Worm (Caenorhabditis elegans): ENCODE measurements around the gene T04C9.3.

The T04C9.3 gene

ce11 chrIII:5961560-5961959 is 23.9 kb upstream of the T04C9.3 start:
- TF ChIP-seq cog-1 (tag; optimal IDR thresholded peaks at IDR 0.05) (no peak), ztf-23 (GFP tag; IDR thresholded peaks at IDR 0.05) (no peak), T22C8.4 (GFP tag; IDR thresholded peaks at IDR 0.05) (no peak), med-1 (GFP tag; optimal IDR thresholded peaks at IDR 0.05; ENCODE audit: insufficient read depth) (no peak), klf-2 (GFP tag; conservative IDR thresholded peaks at IDR 0.05) (no peak), flt-1 (GFP tag; IDR thresholded peaks at IDR 0.05) (no peak), ref-1 (GFP tag; conservative IDR thresholded peaks at IDR 0.05) (no peak), ztf-29 (GFP tag; IDR thresholded peaks at IDR 0.05) (no peak)

- no peak for TF ChIP-seq flt-1 (GFP tag; IDR thresholded peaks at IDR 0.05)
- no peak for TF ChIP-seq klf-2 (GFP tag; conservative IDR thresholded peaks at IDR 0.05)
- TF ChIP-seq tab-1 (GFP tag; IDR thresholded peaks at IDR 0.05) = no peak
- no peak for TF ChIP-seq med-1 (GFP tag; optimal IDR thresholded peaks at IDR 0.05; ENCODE audit: insufficient read depth)
- no peak for TF ChIP-seq ztf-23 (GFP tag; IDR thresholded peaks at IDR 0.05)
- TF ChIP-seq ref-1 (GFP tag; conservative IDR thresholded peaks at IDR 0.05) = no peak
- no peak for TF ChIP-seq cog-1 (tag; optimal IDR thresholded peaks at IDR 0.05)
- no peak for TF ChIP-seq T22C8.4 (GFP tag; IDR thresholded peaks at IDR 0.05)
- TF ChIP-seq ztf-29 (GFP tag; IDR thresholded peaks at IDR 0.05) = no peak
Observed at ce11 chrIII:5964058-5964632, 21.3 kb upstream of the T04C9.3 start.

ce11 chrIII:5965368-5965767 is 20.1 kb upstream of the T04C9.3 start:
- TF ChIP-seq med-1 (GFP tag; optimal IDR thresholded peaks at IDR 0.05; ENCODE audit: insufficient read depth) = no peak

- TF ChIP-seq med-1 (GFP tag; optimal IDR thresholded peaks at IDR 0.05; ENCODE audit: insufficient read depth) = no peak
- TF ChIP-seq tab-1 (GFP tag; IDR thresholded peaks at IDR 0.05) = no peak
- no peak for TF ChIP-seq klf-2 (GFP tag; conservative IDR thresholded peaks at IDR 0.05)
- no peak for TF ChIP-seq cog-1 (tag; optimal IDR thresholded peaks at IDR 0.05)
- TF ChIP-seq ztf-23 (GFP tag; IDR thresholded peaks at IDR 0.05) = no peak
- no peak for TF ChIP-seq T22C8.4 (GFP tag; IDR thresholded peaks at IDR 0.05)
- TF ChIP-seq ref-1 (GFP tag; conservative IDR thresholded peaks at IDR 0.05) = no peak
- TF ChIP-seq ztf-29 (GFP tag; IDR thresholded peaks at IDR 0.05) = no peak
- TF ChIP-seq flt-1 (GFP tag; IDR thresholded peaks at IDR 0.05) = no peak
Observed at ce11 chrIII:5965839-5966463, 19.5 kb upstream of the T04C9.3 start, which contains the start of gene dct-6. Gene dct-6, plus strand, starts transcription at chrIII:5966413.

- TF ChIP-seq med-1 (GFP tag; optimal IDR thresholded peaks at IDR 0.05; ENCODE audit: insufficient read depth) (no peak), klf-2 (GFP tag; conservative IDR thresholded peaks at IDR 0.05) (no peak), T22C8.4 (GFP tag; IDR thresholded peaks at IDR 0.05) (no peak), ztf-23 (GFP tag; IDR thresholded peaks at IDR 0.05) (no peak), tab-1 (GFP tag; IDR thresholded peaks at IDR 0.05) (no peak), ref-1 (GFP tag; conservative IDR thresholded peaks at IDR 0.05) (no peak), cog-1 (tag; optimal IDR thresholded peaks at IDR 0.05) (no peak)
Observed at ce11 chrIII:5967640-5968039, 17.8 kb upstream of the T04C9.3 start.

ce11 chrIII:5975005-5975730 is 10.3 kb upstream of the T04C9.3 start, which contains the start of gene mlp-1:
Gene mlp-1, minus strand, starts transcription at chrIII:5975055.
- TF ChIP-seq ztf-23 (GFP tag; IDR thresholded peaks at IDR 0.05) (no peak), tab-1 (GFP tag; IDR thresholded peaks at IDR 0.05) (no peak), cog-1 (tag; optimal IDR thresholded peaks at IDR 0.05) (no peak), ref-1 (GFP tag; conservative IDR thresholded peaks at IDR 0.05) (no peak), klf-2 (GFP tag; conservative IDR thresholded peaks at IDR 0.05) (no peak), med-1 (GFP tag; optimal IDR thresholded peaks at IDR 0.05; ENCODE audit: insufficient read depth) (no peak), flt-1 (GFP tag; IDR thresholded peaks at IDR 0.05) (no peak), T22C8.4 (GFP tag; IDR thresholded peaks at IDR 0.05) (no peak), ztf-29 (GFP tag; IDR thresholded peaks at IDR 0.05) (no peak)

- TF ChIP-seq med-1 (GFP tag; optimal IDR thresholded peaks at IDR 0.05; ENCODE audit: insufficient read depth) = no peak
- no peak for TF ChIP-seq ref-1 (GFP tag; conservative IDR thresholded peaks at IDR 0.05)
- no peak for TF ChIP-seq klf-2 (GFP tag; conservative IDR thresholded peaks at IDR 0.05)
- TF ChIP-seq ztf-23 (GFP tag; IDR thresholded peaks at IDR 0.05) = no peak
- no peak for TF ChIP-seq tab-1 (GFP tag; IDR thresholded peaks at IDR 0.05)
- TF ChIP-seq ztf-29 (GFP tag; IDR thresholded peaks at IDR 0.05) = no peak
- TF ChIP-seq T22C8.4 (GFP tag; IDR thresholded peaks at IDR 0.05) = no peak
- no peak for TF ChIP-seq flt-1 (GFP tag; IDR thresholded peaks at IDR 0.05)
- TF ChIP-seq cog-1 (tag; optimal IDR thresholded peaks at IDR 0.05) = no peak
Observed at ce11 chrIII:5976021-5976420, 9.4 kb upstream of the T04C9.3 start.

- TF ChIP-seq cog-1 (tag; optimal IDR thresholded peaks at IDR 0.05) = no peak
- no peak for TF ChIP-seq flt-1 (GFP tag; IDR thresholded peaks at IDR 0.05)
- no peak for TF ChIP-seq ztf-23 (GFP tag; IDR thresholded peaks at IDR 0.05)
- no peak for TF ChIP-seq ztf-29 (GFP tag; IDR thresholded peaks at IDR 0.05)
- TF ChIP-seq T22C8.4 (GFP tag; IDR thresholded peaks at IDR 0.05) = no peak
- TF ChIP-seq tab-1 (GFP tag; IDR thresholded peaks at IDR 0.05) = no peak
- no peak for TF ChIP-seq klf-2 (GFP tag; conservative IDR thresholded peaks at IDR 0.05)
- TF ChIP-seq med-1 (GFP tag; optimal IDR thresholded peaks at IDR 0.05; ENCODE audit: insufficient read depth) = no peak
- TF ChIP-seq ref-1 (GFP tag; conservative IDR thresholded peaks at IDR 0.05) = no peak
Observed at ce11 chrIII:5980274-5980918, 5.0 kb upstream of the T04C9.3 start.

ce11 chrIII:5981407-5981806 is 4.0 kb upstream of the T04C9.3 start:
- TF ChIP-seq klf-2 (GFP tag; conservative IDR thresholded peaks at IDR 0.05) (no peak), flt-1 (GFP tag; IDR thresholded peaks at IDR 0.05) (no peak), ref-1 (GFP tag; conservative IDR thresholded peaks at IDR 0.05) (no peak), cog-1 (tag; optimal IDR thresholded peaks at IDR 0.05) (no peak), T22C8.4 (GFP tag; IDR thresholded peaks at IDR 0.05) (no peak)
